Worm (Caenorhabditis elegans): ENCODE results near the gene cat-2.

The cat-2 gene

DNA sequence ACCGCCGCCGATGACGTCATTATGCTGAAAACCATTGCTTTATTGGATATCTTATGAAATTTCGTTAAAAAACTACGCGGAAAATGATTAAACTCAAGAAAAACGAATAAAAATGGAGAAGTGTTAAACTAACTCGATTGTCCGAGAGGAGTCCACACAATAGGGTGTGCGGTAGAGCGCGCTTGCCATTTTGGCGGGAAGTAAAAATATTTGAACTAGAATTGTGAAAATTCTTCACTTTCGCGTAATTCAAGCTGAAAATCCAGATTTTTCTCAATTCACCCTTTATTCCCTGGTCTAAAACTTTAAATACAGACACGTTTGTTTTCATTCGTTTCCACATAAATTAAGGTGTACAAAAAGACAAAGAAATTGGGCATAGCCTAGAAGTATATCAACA is 41.0 kb upstream of the cat-2 start, which contains the start of gene F48A11.4 (continued):
- no peak for TF ChIP-seq nhr-12 (tag; optimal IDR thresholded peaks at IDR 0.05)
- peak; percentile 90 for TF ChIP-seq ceh-8 (GFP tag; optimal IDR thresholded peaks at IDR 0.05)
- TF ChIP-seq blmp-1 (tag; optimal IDR thresholded peaks at IDR 0.05) = peak; percentile 81
- peak; percentile 89 for TF ChIP-seq ztf-4 (tag; optimal IDR thresholded peaks at IDR 0.05)
- peak; percentile 90 for TF ChIP-seq sup-37 (GFP tag; optimal IDR thresholded peaks at IDR 0.05)
- peak; percentile 90 for TF ChIP-seq zip-4 (GFP tag; optimal IDR thresholded peaks at IDR 0.05)
- TF ChIP-seq irx-1 (tag; optimal IDR thresholded peaks at IDR 0.05) = peak; percentile 91
- peak; percentile 93 for TF ChIP-seq lin-14 (GFP tag; optimal IDR thresholded peaks at IDR 0.05)
- peak; percentile 60 for TF ChIP-seq mef-2 (tag; optimal IDR thresholded peaks at IDR 0.05)
- TF ChIP-seq fkh-4 (tag; optimal IDR thresholded peaks at IDR 0.05; ENCODE audit: borderline replicate concordance) = peak; percentile 65
- TF ChIP-seq sox-4 (tag; optimal IDR thresholded peaks at IDR 0.05) = peak; percentile 89
- peak; percentile 90 for TF ChIP-seq lin-13 (GFP tag; optimal IDR thresholded peaks at IDR 0.05)
- peak; percentile 96 for TF ChIP-seq nhr-85 (tag)
- TF ChIP-seq aha-1 (tag; optimal IDR thresholded peaks at IDR 0.05) = peak; percentile 81
- TF ChIP-seq egl-13 (tag; optimal IDR thresholded peaks at IDR 0.05) = peak; percentile 90
- TF ChIP-seq lin-15B (tag; optimal IDR thresholded peaks at IDR 0.05) = peak; percentile 97
- TF ChIP-seq ama-1 (optimal IDR thresholded peaks at IDR 0.05) = peak; percentile 86
- TF ChIP-seq ceh-82 (tag; optimal IDR thresholded peaks at IDR 0.05) = peak; percentile 96 to 97 (median 96)
- peak; percentile 86 for TF ChIP-seq ceh-88 (GFP tag; IDR thresholded peaks at IDR 0.05)
- peak; percentile 96 for TF ChIP-seq mep-1 (tag; optimal IDR thresholded peaks at IDR 0.05)
- TF ChIP-seq C16A3.4 (tag; optimal IDR thresholded peaks at IDR 0.05) = peak; percentile 95
- no peak for TF ChIP-seq pag-3 (tag; optimal IDR thresholded peaks at IDR 0.05; ENCODE audit: borderline replicate concordance, insufficient read depth)
- TF ChIP-seq dsc-1 (tag; optimal IDR thresholded peaks at IDR 0.05) = peak; percentile 96
- peak in 1 of 2 experiments; percentile 85 for TF ChIP-seq mdl-1 (tag; optimal IDR thresholded peaks at IDR 0.05)
- TF ChIP-seq nhr-47 (tag; optimal IDR thresholded peaks at IDR 0.05) = peak; percentile 98
- TF ChIP-seq xbp-1 (tag; optimal IDR thresholded peaks at IDR 0.05) = peak; percentile 93
- peak; percentile 7 for TF ChIP-seq unc-62 (GFP tag; optimal IDR thresholded peaks at IDR 0.05)
- TF ChIP-seq nhr-84 (tag; optimal IDR thresholded peaks at IDR 0.05) = no peak
- TF ChIP-seq ets-5 (GFP tag; IDR thresholded peaks at IDR 0.05) = no peak
- TF ChIP-seq nhr-19 (GFP tag; conservative IDR thresholded peaks at IDR 0.05) = peak; percentile 95
- peak; percentile 91 for TF ChIP-seq pax-3 (tag; optimal IDR thresholded peaks at IDR 0.05)
- peak; percentile 95 for TF ChIP-seq lin-39 (tag; optimal IDR thresholded peaks at IDR 0.05)
- TF ChIP-seq rnt-1 (tag; optimal IDR thresholded peaks at IDR 0.05) = peak; percentile 98
- TF ChIP-seq nhr-28 (tag; optimal IDR thresholded peaks at IDR 0.05) = no peak
- peak; percentile 90 for TF ChIP-seq fos-1 (tag; optimal IDR thresholded peaks at IDR 0.05)
- TF ChIP-seq mab-9 (GFP tag; IDR thresholded peaks at IDR 0.05) = peak; percentile 87
- TF ChIP-seq C04F5.9 (tag; optimal IDR thresholded peaks at IDR 0.05) = peak; percentile 88
- peak; percentile 95 for TF ChIP-seq nhr-20 (tag; optimal IDR thresholded peaks at IDR 0.05)
- TF ChIP-seq aly-2 (tag; optimal IDR thresholded peaks at IDR 0.05) = peak; percentile 88
- no peak for TF ChIP-seq ceh-63 (GFP tag; optimal IDR thresholded peaks at IDR 0.05)
- TF ChIP-seq lir-3 (tag; optimal IDR thresholded peaks at IDR 0.05; ENCODE audit: poor library complexity) = peak; percentile 85
- peak; percentile 64 for TF ChIP-seq efl-3 (GFP tag; optimal IDR thresholded peaks at IDR 0.05)
- peak; percentile 82 for TF ChIP-seq hpl-2 (GFP tag; optimal IDR thresholded peaks at IDR 0.05)

ce11 chrII:217308-217707 is 40.3 kb upstream of the cat-2 start:
- peak; percentile 25 for TF ChIP-seq nhr-85 (tag)
- no peak for TF ChIP-seq sox-4 (tag; optimal IDR thresholded peaks at IDR 0.05)
- TF ChIP-seq mef-2 (tag; optimal IDR thresholded peaks at IDR 0.05) = no peak
- no peak for TF ChIP-seq unc-86 (tag; optimal IDR thresholded peaks at IDR 0.05)
- no peak for TF ChIP-seq ztf-4 (tag; optimal IDR thresholded peaks at IDR 0.05)
- no peak for TF ChIP-seq elt-2 (tag; optimal IDR thresholded peaks at IDR 0.05)
- TF ChIP-seq snu-23 (GFP tag; optimal IDR thresholded peaks at IDR 0.05) = no peak
- no peak for TF ChIP-seq lir-3 (tag; optimal IDR thresholded peaks at IDR 0.05; ENCODE audit: poor library complexity)

Data from whole organism, L1 larva.